Worm (Caenorhabditis elegans) whole organism, L4 larva: ENCODE data around the gene F15A8.1.

ENCODE experiments used
- Y75B8A.6 ChIP-seq: fragments of 200-800 bp; sonication (Bioruptor generic); IDR thresholded peaks from 2 replicates; pipeline ENCODE4 v1.3.6; 2022; ENCODE audit warnings: missing genetic modification reagents, missing genetic modification characterization, missing compliant biosample characterization
- hif-1 ChIP-seq, 2 experiments: sonication (generic microtip); optimal IDR thresholded peaks; 2 replicates each; lab custom pipeline; 2016 to 2017; ENCODE audit warnings: missing compliant biosample characterization in 2 of 2, missing genetic modification characterization in 2 of 2, missing genetic modification reagents in 2 of 2, missing genotype in 2 of 2, mild to moderate bottlenecking in 1 of 2
- nhr-237 ChIP-seq: sonication (generic microtip); optimal IDR thresholded peaks from 2 replicates; lab custom pipeline; 2017; ENCODE audit warnings: missing biosample characterization, missing genetic modification characterization
- nhr-6 ChIP-seq: fragments of 150-350 bp; optimal IDR thresholded peaks from 2 replicates; lab custom pipeline; 2014; ENCODE audit warnings: missing biosample characterization, missing genetic modification characterization
- snpc-4 ChIP-seq: fragments of 150-350 bp; optimal IDR thresholded peaks from 2 replicates; lab custom pipeline; 2014; ENCODE audit warnings: missing biosample characterization, missing genetic modification characterization
- unc-39 ChIP-seq: sonication (generic microtip); optimal IDR thresholded peaks from 2 replicates; lab custom pipeline; 2017; ENCODE audit warnings: missing biosample characterization, missing genetic modification characterization

ce11 chrX:4395073-4395850 lies 45.5 kb upstream of the F15A8.1 start:
- no peak for TF ChIP-seq Y75B8A.6
- TF ChIP-seq unc-39 = no peak
- TF ChIP-seq nhr-6 (tag; lab: Kevin White, UChicago) = peak; percentile 84
- TF ChIP-seq snpc-4 (tag; lab: Kevin White, UChicago) = no peak
- TF ChIP-seq nhr-237 (tag; lab: Kevin White, UChicago) = no peak
- peak in 1 of 2 experiments; percentile 41 for TF ChIP-seq hif-1 (tag; optimal IDR thresholded peaks at IDR 0.05; lab: Kevin White, UChicago)
